Worm (Caenorhabditis elegans) whole organism, late embryonic: ENCODE results near the gene str-45.

Experiments used
- ets-4 ChIP-seq: sonication (generic microtip); optimal IDR thresholded peaks from 2 replicates; lab custom pipeline; 2016; ENCODE audit warnings: missing genetic modification characterization, missing compliant biosample characterization
- eyg-1 ChIP-seq: sonication (generic microtip); optimal IDR thresholded peaks from 2 replicates; lab custom pipeline; 2016; ENCODE audit warnings: missing genotype, missing genetic modification characterization, missing compliant biosample characterization

DNA sequence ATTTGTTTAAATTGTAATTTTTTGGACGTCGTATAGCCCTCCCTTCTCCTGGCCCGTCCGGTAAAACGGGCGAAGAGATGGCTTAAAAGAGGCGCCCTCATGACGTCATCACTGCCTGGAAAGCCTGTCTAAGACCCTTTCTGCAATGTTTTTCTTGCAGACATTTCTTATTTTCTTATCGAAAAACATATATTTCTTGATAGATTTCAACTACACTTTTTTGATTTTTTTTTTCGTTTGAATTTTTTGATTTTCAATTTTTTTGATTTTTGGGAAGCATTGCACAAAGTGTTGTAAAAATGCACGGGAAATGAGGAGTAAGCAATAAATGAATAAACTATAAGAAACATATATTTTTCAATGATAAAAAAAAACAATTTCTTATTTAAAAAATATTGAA is 44.8 kb upstream of the str-45 start, which contains the start of gene T01G5.6:
- TF ChIP-seq eyg-1 (tag; lab: Kevin White, UChicago) (no peak), ets-4 (tag; lab: Kevin White, UChicago) (no peak)
